Worm (Caenorhabditis elegans): Measurements from ENCODE around the gene C11H1.9.

The C11H1.9 gene

DNA sequence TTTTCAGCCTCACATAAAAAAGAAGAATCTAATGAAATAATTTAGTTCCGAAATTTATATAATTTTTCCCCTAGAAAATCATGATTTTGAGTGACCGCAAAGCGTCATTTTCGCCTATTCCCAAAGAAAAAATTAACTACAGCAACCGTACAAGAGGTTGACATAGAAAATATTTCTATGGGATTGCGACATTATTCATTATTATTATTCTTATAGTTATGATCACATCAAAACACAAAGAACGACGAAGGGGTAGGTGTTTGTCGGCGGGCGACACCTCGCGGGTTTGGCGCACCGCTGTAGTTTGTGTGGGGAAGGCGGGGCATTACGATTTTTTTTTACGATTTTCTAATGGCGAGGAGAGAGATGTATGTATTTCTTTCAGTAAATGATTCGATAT lies 4.1 kb upstream of the C11H1.9 start (continued):
- TF ChIP-seq F55B11.4 (tag; optimal IDR thresholded peaks at IDR 0.05; ENCODE audit: borderline replicate concordance, insufficient read depth) (no peak), nhr-90 (tag; optimal IDR thresholded peaks at IDR 0.05) (no peak), ztf-28 (GFP tag; IDR thresholded peaks at IDR 0.05) (no peak), snpc-3.4 (tag; optimal IDR thresholded peaks at IDR 0.05) (peak; percentile 96), mcd-1 (GFP tag; IDR thresholded peaks at IDR 0.05) (no peak), B0035.1 (tag; optimal IDR thresholded peaks at IDR 0.05) (no peak), chd-7 (tag; optimal IDR thresholded peaks at IDR 0.05) (no peak), ztf-18 (tag; optimal IDR thresholded peaks at IDR 0.05) (no peak), ama-1 (optimal IDR thresholded peaks at IDR 0.05) (no peak), ama-1 (GFP tag; optimal IDR thresholded peaks at IDR 0.05) (no peak), snpc-1.3 (tag; optimal IDR thresholded peaks at IDR 0.05; ENCODE audit: insufficient read depth) (peak; percentile 98), sea-2 (GFP tag; IDR thresholded peaks at IDR 0.05) (no peak), ztf-25 (GFP tag; IDR thresholded peaks at IDR 0.05) (no peak), bed-2 (GFP tag; IDR thresholded peaks at IDR 0.05) (no peak), aptf-2 (GFP tag; conservative IDR thresholded peaks at IDR 0.05) (peak; percentile 52; the same call in 1 of the 2 replicates), madf-6 (GFP tag; IDR thresholded peaks at IDR 0.05) (peak; percentile 62; the same call in 1 of the 2 replicates), attf-6 (GFP tag; IDR thresholded peaks at IDR 0.05) (peak; percentile 75), hmg-1.2 (GFP tag; IDR thresholded peaks at IDR 0.05) (peak; percentile 77; the same call in 1 of the 2 replicates), lir-1 (GFP tag; conservative IDR thresholded peaks at IDR 0.05) (no peak), ztf-22 (GFP tag; optimal IDR thresholded peaks at IDR 0.05) (no peak), Y56A3A.18 (GFP tag; IDR thresholded peaks at IDR 0.05) (no peak), let-607 (tag; optimal IDR thresholded peaks at IDR 0.05) (no peak), ceh-100 (GFP tag; IDR thresholded peaks at IDR 0.05) (no peak), B0019.2 (GFP tag; conservative IDR thresholded peaks at IDR 0.05) (no peak), Y53F4B.3 (GFP tag; IDR thresholded peaks at IDR 0.05) (no peak), nhr-27 (tag; optimal IDR thresholded peaks at IDR 0.05) (no peak), him-1 (tag; optimal IDR thresholded peaks at IDR 0.05) (peak; percentile 93), snpc-1.1 (tag; optimal IDR thresholded peaks at IDR 0.05; ENCODE audit: insufficient read depth) (peak; percentile 97), rec-8 (tag; optimal IDR thresholded peaks at IDR 0.05) (peak in 1 of 2 experiments; percentile 35), hmg-20 (GFP tag; IDR thresholded peaks at IDR 0.05) (no peak), F57C9.4 (tag; optimal IDR thresholded peaks at IDR 0.05) (no peak), aptf-3 (GFP tag; IDR thresholded peaks at IDR 0.05) (no peak), mxl-1 (tag; optimal IDR thresholded peaks at IDR 0.05) (no peak), pbrm-1 (GFP tag; IDR thresholded peaks at IDR 0.05) (peak; percentile 42), rpc-1 (optimal IDR thresholded peaks at IDR 0.05) (no peak), rpc-1 (tag; optimal IDR thresholded peaks at IDR 0.05) (peak; percentile 14), K12H6.12 (tag; optimal IDR thresholded peaks at IDR 0.05) (no peak), pha-4 (tag; optimal IDR thresholded peaks at IDR 0.05) (no peak), nfya-2 (GFP tag; IDR thresholded peaks at IDR 0.05) (no peak), ztf-3 (GFP tag; optimal IDR thresholded peaks at IDR 0.05) (no peak), attf-5 (GFP tag; optimal IDR thresholded peaks at IDR 0.05) (no peak), gei-17 (GFP tag; optimal IDR thresholded peaks at IDR 0.05) (no peak)
